Worm (Caenorhabditis elegans): ENCODE measurements around the gene endu-2.

endu-2 gene

DNA sequence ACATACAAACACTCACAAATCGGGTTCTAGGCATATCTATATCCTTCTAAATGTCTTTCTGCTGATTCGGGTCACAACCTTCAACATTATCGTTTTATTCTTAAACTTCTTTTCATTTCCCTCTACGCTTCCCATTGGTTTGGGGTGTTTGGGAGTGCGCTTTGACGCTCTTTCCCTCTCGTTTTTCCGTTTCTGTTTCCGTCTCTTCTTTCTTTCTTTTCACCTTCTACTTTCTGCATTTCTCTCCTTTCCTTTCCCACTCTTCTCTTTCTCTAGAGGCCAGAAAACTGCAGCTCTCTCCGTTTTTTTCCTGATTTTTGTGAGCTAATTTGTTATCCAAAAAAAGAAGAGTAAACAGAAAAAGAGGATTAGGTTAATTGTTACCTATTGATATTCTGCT, 34.2 kb downstream of the endu-2 start:
- TF ChIP-seq sptf-1 (tag; optimal IDR thresholded peaks at IDR 0.05) (peak; percentile 18), unc-120 (tag; optimal IDR thresholded peaks at IDR 0.05; ENCODE audit: poor library complexity, severe bottlenecking) (peak; percentile 42), M03D4.4 (tag; optimal IDR thresholded peaks at IDR 0.05) (no peak)

ce11 chrX:8276984-8277383, 34.9 kb downstream of the endu-2 start:
- no peak for TF ChIP-seq nhr-76 (tag; optimal IDR thresholded peaks at IDR 0.05)
- no peak for TF ChIP-seq pha-4 (tag; optimal IDR thresholded peaks at IDR 0.05)
- TF ChIP-seq lin-32 (GFP tag; optimal IDR thresholded peaks at IDR 0.05) = no peak
- no peak for TF ChIP-seq ceh-83 (GFP tag; optimal IDR thresholded peaks at IDR 0.05)
- TF ChIP-seq lsy-2 (tag; optimal IDR thresholded peaks at IDR 0.05) = no peak
- no peak for TF ChIP-seq sem-2 (GFP tag; optimal IDR thresholded peaks at IDR 0.05)
- no peak for TF ChIP-seq cnd-1 (tag; optimal IDR thresholded peaks at IDR 0.05)
- no peak for TF ChIP-seq hlh-1 (tag; optimal IDR thresholded peaks at IDR 0.05)
- TF ChIP-seq sptf-1 (tag; optimal IDR thresholded peaks at IDR 0.05) = no peak
- TF ChIP-seq unc-120 (tag; optimal IDR thresholded peaks at IDR 0.05; ENCODE audit: poor library complexity, severe bottlenecking) = no peak

DNA sequence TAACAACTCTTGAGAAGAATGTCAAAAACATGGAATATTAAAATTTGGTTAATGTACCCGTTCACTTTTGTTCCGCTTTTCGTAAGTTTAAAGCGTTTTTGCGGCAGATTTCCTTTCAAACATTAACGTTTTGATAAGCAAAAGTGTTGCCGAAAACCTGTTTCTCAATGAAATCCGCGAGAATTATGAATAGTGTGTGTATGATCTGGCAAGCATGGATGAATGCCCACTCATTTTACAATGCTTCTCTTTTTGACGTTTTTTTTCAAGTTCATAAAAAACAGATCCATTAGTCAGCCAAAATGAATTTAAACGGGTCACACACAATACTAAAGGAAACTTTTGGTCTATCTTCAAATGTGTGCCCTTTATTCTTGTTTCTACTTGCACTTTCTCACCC, 41.9 kb downstream of the endu-2 start:
- no peak for TF ChIP-seq lin-32 (GFP tag; optimal IDR thresholded peaks at IDR 0.05)
- TF ChIP-seq ztf-11 (tag; optimal IDR thresholded peaks at IDR 0.05) = no peak
- no peak for TF ChIP-seq cnd-1 (tag; optimal IDR thresholded peaks at IDR 0.05)
- no peak for TF ChIP-seq ceh-39 (tag; optimal IDR thresholded peaks at IDR 0.05)
- no peak for TF ChIP-seq ceh-43 (GFP tag; optimal IDR thresholded peaks at IDR 0.05)
- no peak for TF ChIP-seq M03D4.4 (tag; optimal IDR thresholded peaks at IDR 0.05)
- TF ChIP-seq mls-2 (tag; optimal IDR thresholded peaks at IDR 0.05) = no peak
- TF ChIP-seq snpc-4 (tag; optimal IDR thresholded peaks at IDR 0.05) = no peak

ce11 chrX:8285169-8285796, 43.2 kb downstream of the endu-2 start, which contains the start of the genes fis-2 and F13B9.2:
Gene fis-2 (minus strand): TSS chrX:8285219.
Gene F13B9.2 (plus strand): TSS chrX:8285683.
- TF ChIP-seq elt-1 (tag; optimal IDR thresholded peaks at IDR 0.05; ENCODE audit: borderline replicate concordance, insufficient read depth) (peak; percentile 89), cnd-1 (tag; optimal IDR thresholded peaks at IDR 0.05) (no peak), blmp-1 (tag; optimal IDR thresholded peaks at IDR 0.05) (peak; percentile 1), ham-2 (GFP tag; optimal IDR thresholded peaks at IDR 0.05) (peak; percentile 36)

DNA sequence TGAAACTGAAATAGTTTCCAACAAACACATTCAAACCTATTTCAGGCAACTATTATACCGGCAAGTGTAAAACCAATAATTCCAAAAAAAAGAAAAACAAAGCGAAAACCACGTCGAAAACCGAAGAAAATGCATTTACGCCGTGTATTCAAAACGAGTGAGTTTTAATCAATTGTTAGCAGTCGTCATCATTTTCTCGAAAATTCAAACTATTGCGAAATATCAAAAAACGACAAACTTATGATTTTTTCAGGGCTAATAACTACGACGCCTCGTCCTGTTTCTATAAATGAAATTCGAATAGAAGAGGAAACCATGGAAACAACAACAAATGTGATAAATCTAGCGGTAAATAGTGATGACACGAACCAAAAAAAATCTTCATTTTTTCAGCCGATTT, 44.1 kb downstream of the endu-2 start:
- TF ChIP-seq sptf-1 (tag; optimal IDR thresholded peaks at IDR 0.05) (no peak), zip-8 (tag; optimal IDR thresholded peaks at IDR 0.05) (no peak), lin-32 (GFP tag; optimal IDR thresholded peaks at IDR 0.05) (no peak), M03D4.4 (tag; optimal IDR thresholded peaks at IDR 0.05) (no peak), lsy-2 (tag; optimal IDR thresholded peaks at IDR 0.05) (no peak), ceh-43 (GFP tag; optimal IDR thresholded peaks at IDR 0.05) (no peak), ces-1 (GFP tag; optimal IDR thresholded peaks at IDR 0.05) (no peak), bed-3 (GFP tag; optimal IDR thresholded peaks at IDR 0.05) (no peak), ztf-11 (tag; optimal IDR thresholded peaks at IDR 0.05) (no peak), unc-120 (tag; optimal IDR thresholded peaks at IDR 0.05; ENCODE audit: poor library complexity, severe bottlenecking) (no peak), nhr-28 (tag; optimal IDR thresholded peaks at IDR 0.05) (no peak)

DNA sequence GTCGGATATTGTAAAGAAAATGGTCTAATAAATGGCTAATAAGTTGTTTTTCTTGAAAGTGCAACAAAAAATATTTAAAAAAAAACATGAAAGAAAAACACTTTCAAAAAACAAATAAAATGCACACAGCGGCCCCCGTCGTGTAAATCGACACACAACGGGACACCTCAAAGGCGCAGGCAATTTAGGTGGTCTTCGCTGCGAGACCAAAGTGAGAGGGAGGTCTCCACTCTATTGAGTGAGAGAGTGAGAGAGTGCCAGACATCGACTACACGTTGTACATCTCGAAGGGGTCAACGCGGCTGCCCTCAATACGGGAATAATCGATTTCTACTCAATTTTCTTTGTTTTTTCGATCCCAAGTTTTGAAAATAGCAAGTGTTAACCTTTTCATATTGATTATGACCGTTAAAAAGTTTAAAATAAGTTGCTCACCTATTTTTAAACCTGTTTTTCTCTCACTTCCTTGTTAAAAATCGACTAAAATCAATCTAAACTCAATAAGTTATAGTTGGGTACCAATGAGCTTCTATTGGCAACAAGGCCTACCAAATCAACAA, 44.7 kb downstream of the endu-2 start, which contains the start of gene sec-16A.2:
sec-16A.2 (plus strand) TSS at position 510 of the 560 bp plus-strand sequence.
- no peak for TF ChIP-seq flh-1 (GFP tag; optimal IDR thresholded peaks at IDR 0.05)
- no peak for TF ChIP-seq nhr-76 (tag; optimal IDR thresholded peaks at IDR 0.05)
- TF ChIP-seq mls-2 (tag; optimal IDR thresholded peaks at IDR 0.05) = peak; percentile 23
- no peak for TF ChIP-seq bed-3 (GFP tag; optimal IDR thresholded peaks at IDR 0.05)
- peak; percentile 9 for TF ChIP-seq lin-13 (tag; optimal IDR thresholded peaks at IDR 0.05)
- no peak for TF ChIP-seq ham-2 (GFP tag; optimal IDR thresholded peaks at IDR 0.05)
- TF ChIP-seq M03D4.4 (tag; optimal IDR thresholded peaks at IDR 0.05) = no peak
- TF ChIP-seq ceh-39 (tag; optimal IDR thresholded peaks at IDR 0.05) = peak; percentile 68
- peak; percentile 17 for TF ChIP-seq cnd-1 (tag; optimal IDR thresholded peaks at IDR 0.05)
- peak; percentile 69 for TF ChIP-seq nhr-237 (tag; optimal IDR thresholded peaks at IDR 0.05)
- TF ChIP-seq mep-1 (tag; optimal IDR thresholded peaks at IDR 0.05) = peak; percentile 92
- no peak for TF ChIP-seq unc-62 (GFP tag; optimal IDR thresholded peaks at IDR 0.05)
- no peak for TF ChIP-seq unc-39 (tag; optimal IDR thresholded peaks at IDR 0.05)
- no peak for TF ChIP-seq snpc-4 (tag; optimal IDR thresholded peaks at IDR 0.05)
- peak; percentile 33 for TF ChIP-seq sptf-1 (tag; optimal IDR thresholded peaks at IDR 0.05)
- TF ChIP-seq mab-5 (tag; optimal IDR thresholded peaks at IDR 0.05) = no peak
- no peak for TF ChIP-seq nhr-2 (tag; optimal IDR thresholded peaks at IDR 0.05)
- no peak for TF ChIP-seq nhr-12 (tag; optimal IDR thresholded peaks at IDR 0.05)
- no peak for TF ChIP-seq ceh-83 (GFP tag; optimal IDR thresholded peaks at IDR 0.05)
- no peak for TF ChIP-seq lin-32 (GFP tag; optimal IDR thresholded peaks at IDR 0.05)
- TF ChIP-seq unc-120 (tag; optimal IDR thresholded peaks at IDR 0.05; ENCODE audit: poor library complexity, severe bottlenecking) = peak; percentile 88
- TF ChIP-seq pha-4 (tag; optimal IDR thresholded peaks at IDR 0.05) = peak; percentile 59
- TF ChIP-seq hlh-1 (tag; optimal IDR thresholded peaks at IDR 0.05) = peak; percentile 43
- TF ChIP-seq ztf-11 (tag; optimal IDR thresholded peaks at IDR 0.05) = no peak
- peak; percentile 59 for TF ChIP-seq drap-1 (GFP tag; optimal IDR thresholded peaks at IDR 0.05)
- TF ChIP-seq lsy-2 (tag; optimal IDR thresholded peaks at IDR 0.05) = peak; percentile 48
- no peak for TF ChIP-seq sem-2 (GFP tag; optimal IDR thresholded peaks at IDR 0.05)
- no peak for TF ChIP-seq elt-3 (tag; optimal IDR thresholded peaks at IDR 0.05)
- no peak for TF ChIP-seq elt-1 (tag; optimal IDR thresholded peaks at IDR 0.05; ENCODE audit: borderline replicate concordance, insufficient read depth)

Data from whole organism, mixed stage, embryonic.